Worm (Caenorhabditis elegans) whole organism, L2 larva: ENCODE data around the gene F26D2.10.

Experiments used
- lin-11 ChIP-seq: fragments of 150-350 bp; sonication (generic microtip); optimal IDR thresholded peaks from 2 replicates; lab custom pipeline; 2014; ENCODE audit warnings: missing biosample characterization, missing genetic modification characterization, inconsistent platforms, mixed read lengths
- mbf-1 ChIP-seq: sonication (generic microtip); optimal IDR thresholded peaks from 2 replicates; lab custom pipeline; 2017; ENCODE audit warnings: missing biosample characterization, missing genetic modification characterization
- nhr-12 ChIP-seq: fragments of 150-350 bp; optimal IDR thresholded peaks from 2 replicates; lab custom pipeline; 2014; ENCODE audit warnings: missing biosample characterization, missing genetic modification characterization
- nhr-23 ChIP-seq: fragments of 150-350 bp; optimal IDR thresholded peaks from 2 replicates; lab custom pipeline; 2014; ENCODE audit warnings: missing biosample characterization, missing genetic modification reagents, missing genetic modification characterization
- nhr-6 ChIP-seq: fragments of 150-350 bp; optimal IDR thresholded peaks from 2 replicates; lab custom pipeline; 2014; ENCODE audit warnings: missing biosample characterization, missing genetic modification characterization
- ztf-11 ChIP-seq: sonication (generic microtip); optimal IDR thresholded peaks from 2 replicates; lab custom pipeline; 2017; ENCODE audit warnings: missing biosample characterization, missing genetic modification characterization

F26D2.10 gene

ce11 chrV:16377188-16377587 is 52.2 kb downstream of the F26D2.10 start:
- TF ChIP-seq mbf-1 (tag; lab: Kevin White, UChicago) = no peak
- no peak for TF ChIP-seq ztf-11 (tag; lab: Kevin White, UChicago)
- no peak for TF ChIP-seq lin-11 (tag; lab: Kevin White, UChicago)
- TF ChIP-seq nhr-6 (tag; lab: Kevin White, UChicago) = no peak
- no peak for TF ChIP-seq nhr-12 (tag; lab: Kevin White, UChicago)

ce11 chrV:16376430-16376948 is 52.9 kb downstream of the F26D2.10 start:
- no peak for TF ChIP-seq nhr-23 (tag; lab: Kevin White, UChicago)
- TF ChIP-seq, all 48 proteins: peak for 0
